Fruit fly (Drosophila melanogaster) whole organism, embryonic: ENCODE data around the gene Hs2st.

Experiments
- Aef1 ChIP-seq: fragments of 200-800 bp; sonication (Bioruptor generic); IDR thresholded peaks from 3 replicates; pipeline ENCODE4 v1.3.6; 2022; ENCODE audit warnings: missing biosample characterization, missing genetic modification characterization
- Atf-2 ChIP-seq: fragments of 200-800 bp; sonication (Bioruptor generic); optimal IDR thresholded peaks from 2 replicates; lab custom pipeline; 2016; ENCODE audit warnings: missing biosample characterization, missing genetic modification characterization
- CG10267 ChIP-seq: fragments of 200-800 bp; sonication (Bioruptor generic); optimal IDR thresholded peaks from 2 replicates; lab custom pipeline; 2018; ENCODE audit warnings: missing biosample characterization, mild to moderate bottlenecking, missing genetic modification characterization, moderate library complexity
- CG10979 ChIP-seq: fragments of 200-800 bp; sonication (Bioruptor generic); optimal IDR thresholded peaks from 2 replicates; lab custom pipeline; 2018; ENCODE audit warnings: missing biosample characterization, mild to moderate bottlenecking, missing genetic modification characterization, moderate library complexity
- CG11456 ChIP-seq: fragments of 200-800 bp; sonication (Bioruptor generic); IDR thresholded peaks from 3 replicates; pipeline ENCODE4 v1.3.6; 2022; ENCODE audit warnings: missing biosample characterization, missing genetic modification characterization
- CG11723 ChIP-seq: fragments of 200-800 bp; sonication (Bioruptor generic); optimal IDR thresholded peaks from 2 replicates; lab custom pipeline; 2017; ENCODE audit warnings: missing biosample characterization, mild to moderate bottlenecking, missing genetic modification characterization
- CG1529 ChIP-seq: fragments of 200-800 bp; sonication (Bioruptor generic); optimal IDR thresholded peaks from 3 replicates; lab custom pipeline; 2018; ENCODE audit warnings: missing biosample characterization, missing genetic modification characterization
- CG17612 ChIP-seq: fragments of 200-800 bp; sonication (Bioruptor generic); IDR thresholded peaks from 2 replicates; pipeline ENCODE4 v1.3.6; 2022; ENCODE audit warnings: missing biosample characterization, missing genetic modification characterization
- CG1792 ChIP-seq: fragments of 200-800 bp; sonication (Bioruptor generic); optimal IDR thresholded peaks from 2 replicates; lab custom pipeline; 2016; ENCODE audit warnings: missing biosample characterization, missing genetic modification characterization
- CG18011 ChIP-seq: fragments of 200-800 bp; sonication (Bioruptor generic); optimal IDR thresholded peaks from 2 replicates; lab custom pipeline; 2017; ENCODE audit warnings: missing biosample characterization, missing genetic modification characterization, mild to moderate bottlenecking, moderate library complexity, missing genotype
- CG34224 ChIP-seq: fragments of 200-800 bp; sonication (Bioruptor generic); IDR thresholded peaks from 3 replicates; pipeline ENCODE4 v1.3.6; 2022; ENCODE audit warnings: missing biosample characterization, missing genetic modification characterization; ENCODE audit not compliant: partially characterized antibody
- CG42726 ChIP-seq: fragments of 200-800 bp; sonication (Bioruptor generic); IDR thresholded peaks from 2 replicates; pipeline ENCODE4 v1.3.6; 2022; ENCODE audit warnings: missing biosample characterization, missing genetic modification characterization; ENCODE audit not compliant: partially characterized antibody
- CG4282 ChIP-seq: fragments of 200-800 bp; sonication (Bioruptor generic); optimal IDR thresholded peaks from 2 replicates; lab custom pipeline; 2016; ENCODE audit warnings: missing biosample characterization, missing genetic modification characterization
- CG43689 ChIP-seq: fragments of 200-800 bp; sonication (Bioruptor generic); IDR thresholded peaks from 2 replicates; pipeline ENCODE4 v1.3.6; 2022; ENCODE audit warnings: missing biosample characterization, missing genetic modification characterization
- CG6175 ChIP-seq: fragments of 200-800 bp; sonication (Bioruptor generic); IDR thresholded peaks from 3 replicates; pipeline ENCODE4 v1.3.6; 2022; ENCODE audit warnings: missing biosample characterization, missing genetic modification characterization
- CG7357 ChIP-seq: fragments of 200-800 bp; sonication (Bioruptor generic); IDR thresholded peaks from 3 replicates; pipeline ENCODE4 v1.3.6; 2022; ENCODE audit warnings: missing biosample characterization, missing genetic modification characterization
- CG8089 ChIP-seq: fragments of 200-800 bp; sonication (Bioruptor generic); optimal IDR thresholded peaks from 3 replicates; lab custom pipeline; 2016; ENCODE audit warnings: missing biosample characterization, missing genetic modification characterization
- CG8765 ChIP-seq: fragments of 200-800 bp; sonication (Bioruptor generic); IDR thresholded peaks from 2 replicates; pipeline ENCODE4 v1.3.6; 2022; ENCODE audit warnings: missing biosample characterization, missing genetic modification characterization
- CG8944 ChIP-seq: fragments of 200-800 bp; sonication (Bioruptor generic); optimal IDR thresholded peaks from 3 replicates; lab custom pipeline; 2016; ENCODE audit warnings: missing biosample characterization, missing genetic modification characterization
- CG9215 ChIP-seq: fragments of 200-800 bp; sonication (Bioruptor generic); IDR thresholded peaks from 2 replicates; pipeline ENCODE4 v1.3.6; 2022; ENCODE audit warnings: missing biosample characterization, missing genetic modification characterization
- CG9437 ChIP-seq: fragments of 200-800 bp; sonication (Bioruptor generic); optimal IDR thresholded peaks from 2 replicates; lab custom pipeline; 2018; ENCODE audit warnings: missing biosample characterization, mild to moderate bottlenecking, missing genetic modification characterization
- Dll ChIP-seq: fragments of 200-800 bp; sonication (Bioruptor generic); IDR thresholded peaks from 4 replicates; pipeline ENCODE4 v1.3.6; 2022; ENCODE audit warnings: missing biosample characterization, missing genetic modification characterization; ENCODE audit not compliant: partially characterized antibody
- Eip74EF ChIP-seq, 2 experiments: fragments of 200-800 bp in 1 of 2; fragments of >200 bp in 1 of 2; sonication (Bioruptor generic) in 1 of 2; optimal IDR thresholded peaks; 2 replicates each; lab custom pipeline; 2017 to 2019; ENCODE audit warnings: missing biosample characterization in 2 of 2, missing genetic modification characterization in 2 of 2, mild to moderate bottlenecking in 1 of 2, moderate library complexity in 1 of 2
- Ets97D ChIP-seq: fragments of 200-800 bp; sonication (Bioruptor generic); optimal IDR thresholded peaks from 3 replicates; lab custom pipeline; 2016; ENCODE audit warnings: missing biosample characterization, missing genetic modification characterization
- HLHmδ ChIP-seq: fragments of 200-800 bp; sonication (Bioruptor generic); optimal IDR thresholded peaks from 2 replicates; lab custom pipeline; 2018; ENCODE audit warnings: missing biosample characterization, mild to moderate bottlenecking, missing genetic modification characterization, moderate library complexity
- Hand ChIP-seq: fragments of 200-800 bp; sonication (Bioruptor generic); optimal IDR thresholded peaks from 2 replicates; lab custom pipeline; 2017; ENCODE audit warnings: mild to moderate bottlenecking, missing biosample characterization, missing genetic modification reagents, missing genetic modification characterization
- HmgD ChIP-seq: fragments of 200-800 bp; sonication (Bioruptor generic); optimal IDR thresholded peaks from 3 replicates; lab custom pipeline; 2016; ENCODE audit warnings: missing biosample characterization, missing genetic modification characterization
- Max ChIP-seq: fragments of 200-800 bp; sonication (Bioruptor generic); optimal IDR thresholded peaks from 2 replicates; lab custom pipeline; 2016; ENCODE audit warnings: missing biosample characterization, mild to moderate bottlenecking, missing genetic modification characterization
- Med ChIP-seq: fragments of 200-800 bp; sonication (Bioruptor generic); peaks from one replicate; lab custom pipeline; 2016; ENCODE audit warnings: missing biosample characterization, missing genetic modification characterization, mild to moderate bottlenecking, inconsistent platforms, moderate library complexity
- Nf-YA ChIP-seq: fragments of 200-800 bp; sonication (Bioruptor generic); IDR thresholded peaks from 2 replicates; pipeline ENCODE4 v1.3.6; 2022; ENCODE audit warnings: missing biosample characterization, missing genetic modification characterization
- Optix ChIP-seq: fragments of 200-800 bp; sonication (Bioruptor generic); IDR thresholded peaks from 3 replicates; pipeline ENCODE4 v1.3.6; 2022; ENCODE audit warnings: missing biosample characterization, missing genetic modification characterization
- Six4 ChIP-seq: fragments of 200-800 bp; sonication (Bioruptor generic); optimal IDR thresholded peaks from 2 replicates; lab custom pipeline; 2016; ENCODE audit warnings: missing biosample characterization, missing genetic modification characterization
- Trl ChIP-seq, 3 experiments: fragments of >200 bp in 2 of 3; fragments of 200-800 bp in 1 of 3; sonication (Bioruptor generic) in 1 of 3; optimal IDR thresholded peaks; 2 replicates in 1 of 3; 3 replicates in 2 of 3; lab custom pipeline; 2016 to 2017; ENCODE audit warnings: missing biosample characterization in 1 of 3, missing genetic modification characterization in 1 of 3
- ash1 ChIP-seq: fragments of 200-800 bp; sonication (Bioruptor generic); optimal IDR thresholded peaks from 2 replicates; lab custom pipeline; 2018; ENCODE audit warnings: missing biosample characterization, mild to moderate bottlenecking, missing genetic modification characterization
- cas ChIP-seq: fragments of 200-800 bp; sonication (Bioruptor generic); IDR thresholded peaks from 2 replicates; pipeline ENCODE4 v1.3.6; 2022; ENCODE audit warnings: missing biosample characterization, missing genetic modification characterization
- croc ChIP-seq: fragments of 200-800 bp; sonication (Bioruptor generic); conservative IDR thresholded peaks from 3 replicates; pipeline ENCODE4 v1.3.6; 2022; ENCODE audit warnings: missing biosample characterization, missing genetic modification characterization
- danr ChIP-seq: fragments of 200-800 bp; sonication (Bioruptor generic); IDR thresholded peaks from 2 replicates; pipeline ENCODE4 v1.3.6; 2022; ENCODE audit warnings: missing biosample characterization, missing genetic modification characterization
- dpn ChIP-seq, 2 experiments: fragments of 200-800 bp; sonication (Bioruptor generic); optimal IDR thresholded peaks; 3 replicates each; lab custom pipeline; 2016; ENCODE audit warnings: missing biosample characterization in 2 of 2, missing genetic modification characterization in 2 of 2
- eyg ChIP-seq: fragments of 200-800 bp; sonication (Bioruptor generic); optimal IDR thresholded peaks from 3 replicates; lab custom pipeline; 2016; ENCODE audit warnings: missing biosample characterization, missing genetic modification characterization
- hth ChIP-seq: fragments of >200 bp; optimal IDR thresholded peaks from 2 replicates; lab custom pipeline; 2017; ENCODE audit warnings: inconsistent platforms
- jing ChIP-seq: fragments of 200-800 bp; sonication (Bioruptor generic); optimal IDR thresholded peaks from 2 replicates; lab custom pipeline; 2018; ENCODE audit warnings: missing biosample characterization, mild to moderate bottlenecking, missing genetic modification characterization
- lbe ChIP-seq: fragments of 200-800 bp; sonication (Bioruptor generic); optimal IDR thresholded peaks from 2 replicates; lab custom pipeline; 2016; ENCODE audit warnings: missing biosample characterization, mild to moderate bottlenecking, missing genetic modification characterization
- prd ChIP-seq, 3 experiments: fragments of >200 bp in 2 of 3; fragments of 200-800 bp in 1 of 3; sonication (Bioruptor generic) in 1 of 3; optimal IDR thresholded peaks in 2 of 3; IDR thresholded peaks in 1 of 3; 2 replicates in 2 of 3; 3 replicates in 1 of 3; pipeline versions ENCODE4 v1.3.6 to Lab custom; 2017 to 2022; ENCODE audit warnings: missing biosample characterization in 1 of 3, missing genetic modification characterization in 1 of 3
- ranshi ChIP-seq: fragments of 200-800 bp; sonication (Bioruptor generic); IDR thresholded peaks from 2 replicates; pipeline ENCODE4 v1.3.6; 2022; ENCODE audit warnings: missing biosample characterization, missing genetic modification characterization
- run ChIP-seq: fragments of 200-800 bp; sonication (Bioruptor generic); optimal IDR thresholded peaks from 3 replicates; lab custom pipeline; 2018; ENCODE audit warnings: missing biosample characterization, mild to moderate bottlenecking, missing genetic modification characterization
- salm ChIP-seq: fragments of 200-800 bp; sonication (Bioruptor generic); optimal IDR thresholded peaks from 2 replicates; lab custom pipeline; 2018; ENCODE audit warnings: missing biosample characterization, mild to moderate bottlenecking, missing genetic modification characterization
- schlank ChIP-seq: fragments of 200-800 bp; sonication (Bioruptor generic); optimal IDR thresholded peaks from 2 replicates; lab custom pipeline; 2018; ENCODE audit warnings: missing biosample characterization, mild to moderate bottlenecking, missing genetic modification characterization
- sqz ChIP-seq: fragments of 200-800 bp; sonication (Bioruptor generic); optimal IDR thresholded peaks from 3 replicates; lab custom pipeline; 2018; ENCODE audit warnings: missing biosample characterization, mild to moderate bottlenecking, missing genetic modification characterization
- tgo ChIP-seq: fragments of 200-800 bp; sonication (Bioruptor generic); IDR thresholded peaks from 3 replicates; pipeline ENCODE4 v1.3.6; 2022; ENCODE audit warnings: missing biosample characterization, missing genetic modification characterization
- ttk ChIP-seq: fragments of 200-800 bp; sonication (Bioruptor generic); IDR thresholded peaks from 2 replicates; pipeline ENCODE4 v2.1.2; 2022; ENCODE audit warnings: missing biosample characterization, missing genetic modification characterization

The Hs2st gene

DNA sequence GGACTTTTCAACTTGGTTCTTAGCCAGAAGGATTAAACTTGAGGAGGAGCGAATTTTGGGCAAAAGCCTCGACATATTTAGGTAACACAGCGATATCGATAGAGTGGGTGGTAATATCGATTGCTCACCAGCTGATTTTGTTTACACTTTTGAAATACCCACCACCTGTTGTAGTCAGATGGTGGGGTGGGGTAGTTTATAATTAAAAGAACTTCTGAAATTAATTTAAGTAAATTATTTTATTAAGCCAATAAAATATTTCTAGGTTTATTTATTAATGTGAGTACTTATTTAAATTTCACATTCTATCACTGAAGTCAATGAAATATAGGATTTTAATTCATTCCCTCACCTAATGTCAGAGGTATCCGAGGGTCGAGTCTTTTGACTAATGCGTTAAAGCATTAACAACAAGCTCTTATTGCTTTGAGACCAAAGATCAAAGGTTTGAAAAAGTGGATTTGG is 45.5 kb upstream of the Hs2st start, which contains the start of the genes CG10194 and CG18094 (continued):
- TF ChIP-seq jing (GFP tag; lab: Kevin White, UChicago) = no peak
- no peak for TF ChIP-seq CG42726
- TF ChIP-seq eyg (GFP tag; lab: Kevin White, UChicago) = no peak
- no peak for TF ChIP-seq Trl (optimal IDR thresholded peaks at IDR 0.05; lab: Kevin White, UChicago)
- TF ChIP-seq Trl (GFP tag; optimal IDR thresholded peaks at IDR 0.05; lab: Kevin White, UChicago) = no peak
- peak; percentile 11; the same call in 1 of the 2 replicates for TF ChIP-seq CG9215 (GFP tag; lab: Robert Waterston, UW)
- no peak for TF ChIP-seq lbe (GFP tag; lab: Kevin White, UChicago)
- TF ChIP-seq CG11723 (GFP tag; lab: Kevin White, UChicago) = no peak
- TF ChIP-seq CG8089 (GFP tag; lab: Kevin White, UChicago) = no peak
- TF ChIP-seq CG9437 = peak; percentile 28
- TF ChIP-seq ash1 = no peak
- no peak for TF ChIP-seq Atf-2
- peak; percentile 71 for TF ChIP-seq Med (GFP tag; lab: Kevin White, UChicago)
- TF ChIP-seq CG7357 (GFP tag; lab: Robert Waterston, UW) = no peak
- no peak for TF ChIP-seq tgo (GFP tag; lab: Robert Waterston, UW)
- peak; percentile 71 for TF ChIP-seq CG18011 (GFP tag; lab: Kevin White, UChicago)
- peak; percentile 78 for TF ChIP-seq CG34224 (GFP tag; lab: Robert Waterston, UW)
- 0 out of 3 replicates have a peak, but pooled peaks have one; percentile 31 for TF ChIP-seq Aef1 (GFP tag; lab: Robert Waterston, UW)
- peak; percentile 32 for TF ChIP-seq CG10267 (tag; lab: Kevin White, UChicago)
- TF ChIP-seq CG10979 (tag; lab: Kevin White, UChicago) = peak; percentile 32
- peak; percentile 17 for TF ChIP-seq Max (GFP tag; lab: Kevin White, UChicago)
- TF ChIP-seq HmgD = no peak
- TF ChIP-seq CG1529 (GFP tag; lab: Kevin White, UChicago) = no peak
- TF ChIP-seq CG8944 (GFP tag; lab: Kevin White, UChicago) = no peak
- TF ChIP-seq Dll (GFP tag; lab: Robert Waterston, UW) = peak; percentile 72
- TF ChIP-seq dpn (GFP tag; optimal IDR thresholded peaks at IDR 0.05; lab: Kevin White, UChicago) = peak in 1 of 2 experiments; percentile 47
- TF ChIP-seq Hand (GFP tag; lab: Kevin White, UChicago) = no peak
- no peak for TF ChIP-seq CG1792 (GFP tag; lab: Kevin White, UChicago)
- no peak for TF ChIP-seq CG11456
- no peak for TF ChIP-seq Optix (GFP tag; lab: Robert Waterston, UW)
- no peak for TF ChIP-seq sqz (GFP tag; lab: Kevin White, UChicago)
- no peak for TF ChIP-seq hth (lab: Kevin White, UChicago)
- TF ChIP-seq CG17612 (GFP tag; lab: Robert Waterston, UW) = no peak
- TF ChIP-seq Nf-YA (GFP tag; lab: Robert Waterston, UW) = no peak
- TF ChIP-seq CG6175 (GFP tag; lab: Robert Waterston, UW) = no peak
- no peak for TF ChIP-seq HLHmδ (GFP tag; lab: Kevin White, UChicago)
- no peak for TF ChIP-seq cas (GFP tag; lab: Robert Waterston, UW)
- no peak for TF ChIP-seq CG4282 (GFP tag; lab: Kevin White, UChicago)
- TF ChIP-seq Six4 (GFP tag; lab: Kevin White, UChicago) = peak; percentile 10
- TF ChIP-seq salm = no peak
- peak in 1 of 2 experiments; percentile 16 for TF ChIP-seq Eip74EF (GFP tag; optimal IDR thresholded peaks at IDR 0.05; lab: Kevin White, UChicago)
- peak; percentile 1 for TF ChIP-seq Ets97D (GFP tag; lab: Kevin White, UChicago)
- no peak for TF ChIP-seq schlank (tag; lab: Kevin White, UChicago)
- TF ChIP-seq croc (GFP tag; lab: Robert Waterston, UW) = no peak
- TF ChIP-seq ranshi (GFP tag; lab: Robert Waterston, UW) = 0 out of 2 replicates have a peak, but pooled peaks have one; percentile 19
- no peak for TF ChIP-seq CG43689 (GFP tag; lab: Robert Waterston, UW)
- no peak for TF ChIP-seq ttk (GFP tag; lab: Robert Waterston, UW)
- TF ChIP-seq danr (GFP tag; lab: Robert Waterston, UW) = no peak
- TF ChIP-seq CG8765 = no peak
- TF ChIP-seq run (tag; lab: Kevin White, UChicago) = no peak
- no peak for TF ChIP-seq prd (optimal IDR thresholded peaks at IDR 0.05; lab: Kevin White, UChicago)
- peak; percentile 51; the same call in 2 of the 3 replicates for TF ChIP-seq prd (GFP tag; IDR thresholded peaks at IDR 0.05; lab: Robert Waterston, UW)
